Fruit fly (Drosophila melanogaster): ENCODE results near the gene Lsp1beta.

The Lsp1beta gene

dm6 chr2L:866950-867744 is 31.2 kb upstream of the Lsp1beta start (continued):
- TF ChIP-seq fd102C (GFP tag; optimal IDR thresholded peaks at IDR 0.05) (peak; percentile 62), Dip3 (GFP tag; optimal IDR thresholded peaks at IDR 0.05) (peak; percentile 89), CG8281 (tag; optimal IDR thresholded peaks at IDR 0.05) (peak; percentile 86), sqz (GFP tag; optimal IDR thresholded peaks at IDR 0.05) (peak; percentile 80), kni (GFP tag; optimal IDR thresholded peaks at IDR 0.05) (peak; percentile 88), Nf-YA (GFP tag; IDR thresholded peaks at IDR 0.05) (peak; percentile 88), CG10366 (GFP tag; IDR thresholded peaks at IDR 0.05) (peak; percentile 96), Bteb2 (GFP tag; optimal IDR thresholded peaks at IDR 0.05) (peak; percentile 88), amos (GFP tag; IDR thresholded peaks at IDR 0.05; ENCODE audit: partially characterized antibody) (0 out of 2 replicates have a peak, but pooled peaks have one; percentile 14), sna (GFP tag; IDR thresholded peaks at IDR 0.05; ENCODE audit: partially characterized antibody) (no peak), HmgZ (tag; optimal IDR thresholded peaks at IDR 0.05) (peak; percentile 94), CG8924 (tag; optimal IDR thresholded peaks at IDR 0.05) (peak; percentile 93), ERR (GFP tag; optimal IDR thresholded peaks at IDR 0.05) (peak; percentile 85), CG1603 (tag; optimal IDR thresholded peaks at IDR 0.05) (peak; percentile 94), CG1024 (GFP tag; IDR thresholded peaks at IDR 0.05) (peak; percentile 91), CG12104 (GFP tag; optimal IDR thresholded peaks at IDR 0.05) (peak; percentile 87), Sox102F (GFP tag; optimal IDR thresholded peaks at IDR 0.05) (peak; percentile 94), CG9437 (GFP tag; optimal IDR thresholded peaks at IDR 0.05) (peak; percentile 76), ftz-f1 (GFP tag; optimal IDR thresholded peaks at IDR 0.05) (no peak), CG18262 (tag; optimal IDR thresholded peaks at IDR 0.05) (peak; percentile 88), Sry-β (GFP tag; optimal IDR thresholded peaks at IDR 0.05) (peak; percentile 4), H15 (GFP tag; IDR thresholded peaks at IDR 0.05) (peak; percentile 95), BEAF-32 (GFP tag; optimal IDR thresholded peaks at IDR 0.05) (no peak), NC2β (GFP tag; optimal IDR thresholded peaks at IDR 0.05) (peak; percentile 75), Dfd (GFP tag; optimal IDR thresholded peaks at IDR 0.05) (no peak), E2f2 (GFP tag; IDR thresholded peaks at IDR 0.05) (peak; percentile 75), al (GFP tag; IDR thresholded peaks at IDR 0.05) (peak; percentile 92), CG11504 (tag; optimal IDR thresholded peaks at IDR 0.05) (peak; percentile 93), CG2678 (tag; optimal IDR thresholded peaks at IDR 0.05) (peak; percentile 96), hkb (optimal IDR thresholded peaks at IDR 0.05) (no peak), hkb (GFP tag; IDR thresholded peaks at IDR 0.05) (peak; percentile 96), btn (GFP tag; optimal IDR thresholded peaks at IDR 0.05) (peak; percentile 77), CG10321 (GFP tag; IDR thresholded peaks at IDR 0.05) (peak; percentile 95), wor (GFP tag; IDR thresholded peaks at IDR 0.05) (peak; percentile 84), ATbp (GFP tag; optimal IDR thresholded peaks at IDR 0.05) (peak; percentile 90), Side (GFP tag; optimal IDR thresholded peaks at IDR 0.05) (peak; percentile 92), E2f1 (GFP tag; IDR thresholded peaks at IDR 0.05) (peak; percentile 96), CG17568 (GFP tag; optimal IDR thresholded peaks at IDR 0.05) (peak; percentile 88), insv (GFP tag; optimal IDR thresholded peaks at IDR 0.05) (peak in 1 of 2 experiments; percentile 18), pfk (GFP tag; optimal IDR thresholded peaks at IDR 0.05) (no peak), tx (GFP tag; optimal IDR thresholded peaks at IDR 0.05) (peak; percentile 79), HLH4C (GFP tag; IDR thresholded peaks at IDR 0.05; ENCODE audit: partially characterized antibody) (no peak; the same call in 2 of the 3 replicates), CG7987 (GFP tag; optimal IDR thresholded peaks at IDR 0.05) (peak; percentile 84), Hr51 (GFP tag; optimal IDR thresholded peaks at IDR 0.05) (peak; percentile 87 to 93), CrebB (tag; optimal IDR thresholded peaks at IDR 0.05) (peak; percentile 89), Eip74EF (GFP tag; optimal IDR thresholded peaks at IDR 0.05) (peak in 1 of 2 experiments; percentile 87), crol (GFP tag; IDR thresholded peaks at IDR 0.05) (peak; percentile 100), CG17328 (GFP tag; IDR thresholded peaks at IDR 0.05) (peak; percentile 95)

Measured in whole organism, embryonic.